Worm (Caenorhabditis elegans) whole organism, young adult: Measurements from ENCODE around the gene srh-25.

Experiments used
- Y53F4B.3 ChIP-seq: fragments of 200-800 bp; sonication (Bioruptor generic); IDR thresholded peaks from 2 replicates; pipeline ENCODE4 v1.3.6; 2022; ENCODE audit warnings: missing genetic modification reagents, missing genetic modification characterization, missing compliant biosample characterization
- aptf-3 ChIP-seq: fragments of 200-800 bp; sonication (Bioruptor generic); IDR thresholded peaks from 2 replicates; pipeline ENCODE4 v1.3.6; 2022; ENCODE audit warnings: missing genetic modification characterization, missing compliant biosample characterization
- nhr-80 ChIP-seq: sonication (generic microtip); optimal IDR thresholded peaks from 2 replicates; lab custom pipeline; 2016; ENCODE audit warnings: missing genetic modification characterization, missing compliant biosample characterization
- pbrm-1 ChIP-seq: fragments of 200-800 bp; sonication (Bioruptor generic); IDR thresholded peaks from 2 replicates; pipeline ENCODE4 v1.3.6; 2022; ENCODE audit warnings: missing genetic modification reagents, missing genetic modification characterization, missing compliant biosample characterization
- snpc-4 ChIP-seq, 5 experiments: fragments of 150-350 bp in 1 of 5; sonication (generic microtip) in 4 of 5; optimal IDR thresholded peaks; 2 replicates each; lab custom pipeline; 2014 to 2018; ENCODE audit warnings: missing genetic modification characterization in 5 of 5, missing biosample characterization in 3 of 5, antibody characterized with exemption in 2 of 5, mild to moderate bottlenecking in 2 of 5, missing compliant biosample characterization in 2 of 5, missing genotype in 2 of 5, moderate library complexity in 2 of 5, missing genetic modification reagents in 1 of 5
- ztf-25 ChIP-seq: fragments of 200-800 bp; sonication (Bioruptor generic); IDR thresholded peaks from 2 replicates; pipeline ENCODE4 v1.3.6; 2022; ENCODE audit warnings: missing genetic modification reagents, missing genetic modification characterization, missing compliant biosample characterization
- ztf-3 ChIP-seq: fragments of 200-800 bp; sonication (Bioruptor generic); optimal IDR thresholded peaks from 2 replicates; lab custom pipeline; 2018; ENCODE audit warnings: mild to moderate bottlenecking, missing genetic modification characterization, missing compliant biosample characterization

ce11 chrV:12432111-12432510 is 1.5 kb downstream of the srh-25 start, which contains the start of gene C54D10.13:
- TF ChIP-seq ztf-3 (GFP tag; lab: Kevin White, UChicago) (no peak), nhr-80 (no peak), aptf-3 (GFP tag; lab: Robert Waterston, UW) (no peak), snpc-4 (GFP tag; optimal IDR thresholded peaks at IDR 0.05; lab: Kevin White, UChicago) (no peak), snpc-4 (tag; optimal IDR thresholded peaks at IDR 0.05; lab: Kevin White, UChicago) (no peak), Y53F4B.3 (GFP tag; lab: Robert Waterston, UW) (no peak), pbrm-1 (GFP tag; lab: Robert Waterston, UW) (no peak), ztf-25 (GFP tag; lab: Robert Waterston, UW) (no peak)
